Fruit fly (Drosophila melanogaster) S2 (cell line): ENCODE results near the gene betaCOP.

Experiments
- CG8478 ChIP-seq: fragments of >200 bp; optimal IDR thresholded peaks from 2 replicates; lab custom pipeline; 2018
- CTCF ChIP-seq, 2 experiments: fragments of >200 bp; optimal IDR thresholded peaks; 2 replicates each; lab custom pipeline; 2018

DNA sequence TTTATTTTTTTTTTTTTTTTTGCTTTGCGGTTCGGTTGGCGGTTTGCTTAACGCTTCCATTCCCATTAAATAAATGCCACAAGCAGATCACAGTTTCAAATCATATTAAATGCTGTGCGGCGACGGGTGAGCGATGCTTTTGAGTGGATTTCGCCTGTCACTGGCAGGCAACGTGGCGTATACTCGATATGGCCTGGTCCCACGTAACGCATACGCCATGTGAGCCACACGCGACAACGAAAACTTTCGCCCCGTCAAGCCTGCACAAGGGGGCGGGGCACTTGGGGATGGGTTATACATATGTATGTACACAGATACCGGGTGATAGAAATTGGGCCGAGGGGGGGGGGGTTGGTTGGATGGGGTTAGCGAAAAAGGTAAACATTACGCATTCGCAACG is 20.0 kb downstream of the betaCOP start:
- TF ChIP-seq CG8478 (no peak), CTCF (optimal IDR thresholded peaks at IDR 0.05; lab: Kevin White, UChicago) (no peak)
